1 fruit fly cellular context compared by ENCODE assay signal in genomic region chr3R:24985029-24985685, dm6.
TF ChIP-seq lines count a peak whose summit lies in the region.

No protein-coding gene starts in this region.

TF ChIP-seq in whole organism, embryonic, 481 proteins besides CTCF, POLR2A, EP300 and RAD21 (continued from another document):
- TF ChIP-seq Trl (optimal IDR thresholded peaks at IDR 0.05; lab: Kevin White, UChicago) (peak; percentile 30 to 38), Trl (GFP tag; optimal IDR thresholded peaks at IDR 0.05; lab: Kevin White, UChicago) (no peak), lbe (GFP tag; optimal IDR thresholded peaks at IDR 0.05; lab: Kevin White, UChicago) (peak; percentile 3), pb (GFP tag; optimal IDR thresholded peaks at IDR 0.05; lab: Kevin White, UChicago) (no peak)
